Fruit fly (Drosophila melanogaster) whole organism, embryonic: Measurements from ENCODE around the gene Col4a1.
A peak's percentile ranks its signal among the peaks of the same experiment; 100 is the strongest.

Experiments
- Adf1 ChIP-seq: fragments of 200-800 bp; sonication (Bioruptor generic); IDR thresholded peaks from 2 replicates; pipeline ENCODE4 v1.3.6; 2022; ENCODE audit warnings: missing biosample characterization, missing genetic modification characterization
- Aef1 ChIP-seq: fragments of 200-800 bp; sonication (Bioruptor generic); IDR thresholded peaks from 3 replicates; pipeline ENCODE4 v1.3.6; 2022; ENCODE audit warnings: missing biosample characterization, missing genetic modification characterization
- BtbVII ChIP-seq: fragments of 200-800 bp; sonication (Bioruptor generic); optimal IDR thresholded peaks from 3 replicates; lab custom pipeline; 2017; ENCODE audit warnings: missing biosample characterization, mild to moderate bottlenecking, missing genetic modification characterization
- C15 ChIP-seq: fragments of 200-800 bp; sonication (Bioruptor generic); IDR thresholded peaks from 3 replicates; pipeline ENCODE4 v1.3.6; 2022; ENCODE audit warnings: missing biosample characterization, missing genetic modification characterization
- CG11247 ChIP-seq: fragments of 200-800 bp; sonication (Bioruptor generic); IDR thresholded peaks from 2 replicates; pipeline ENCODE4 v1.3.6; 2022; ENCODE audit warnings: missing biosample characterization, missing genetic modification characterization
- CG12391 ChIP-seq: fragments of 200-800 bp; sonication (Bioruptor generic); optimal IDR thresholded peaks from 3 replicates; lab custom pipeline; 2018; ENCODE audit warnings: missing biosample characterization, mild to moderate bottlenecking, missing genetic modification characterization, moderate library complexity
- CG12744 ChIP-seq: fragments of 200-800 bp; sonication (Bioruptor generic); optimal IDR thresholded peaks from 2 replicates; lab custom pipeline; 2016; ENCODE audit warnings: missing biosample characterization, missing genetic modification characterization
- CG13894 ChIP-seq: fragments of 200-800 bp; sonication (Bioruptor generic); optimal IDR thresholded peaks from 3 replicates; lab custom pipeline; 2018; ENCODE audit warnings: missing biosample characterization, mild to moderate bottlenecking, missing genetic modification characterization, moderate library complexity
- CG14965 ChIP-seq: fragments of 200-800 bp; sonication (Bioruptor generic); optimal IDR thresholded peaks from 2 replicates; lab custom pipeline; 2016; ENCODE audit warnings: missing biosample characterization, missing genetic modification characterization, borderline replicate concordance
- CG15073 ChIP-seq: fragments of 200-800 bp; sonication (Bioruptor generic); optimal IDR thresholded peaks from 2 replicates; lab custom pipeline; 2016; ENCODE audit warnings: missing biosample characterization, missing genetic modification characterization
- CG16813 ChIP-seq: fragments of 200-800 bp; sonication (Bioruptor generic); IDR thresholded peaks from 3 replicates; pipeline ENCODE4 v1.3.6; 2022; ENCODE audit warnings: missing biosample characterization, missing genetic modification characterization; ENCODE audit not compliant: partially characterized antibody
- CG17359 ChIP-seq: fragments of 200-800 bp; sonication (Bioruptor generic); optimal IDR thresholded peaks from 3 replicates; lab custom pipeline; 2018; ENCODE audit warnings: missing biosample characterization, mild to moderate bottlenecking, missing genetic modification characterization, moderate library complexity
- CG17612 ChIP-seq: fragments of 200-800 bp; sonication (Bioruptor generic); IDR thresholded peaks from 2 replicates; pipeline ENCODE4 v1.3.6; 2022; ENCODE audit warnings: missing biosample characterization, missing genetic modification characterization
- CG18262 ChIP-seq: fragments of 200-800 bp; optimal IDR thresholded peaks from 3 replicates; lab custom pipeline; 2019; ENCODE audit warnings: missing biosample characterization, mild to moderate bottlenecking, missing genetic modification characterization, moderate library complexity
- CG31365 ChIP-seq: fragments of 200-800 bp; sonication (Bioruptor generic); optimal IDR thresholded peaks from 2 replicates; lab custom pipeline; 2018; ENCODE audit warnings: missing biosample characterization, mild to moderate bottlenecking, missing genetic modification characterization
- CG31441 ChIP-seq: fragments of 200-800 bp; sonication (Bioruptor generic); IDR thresholded peaks from 2 replicates; pipeline ENCODE4 v1.3.6; 2022; ENCODE audit warnings: missing biosample characterization, missing genetic modification characterization
- CG33557 ChIP-seq: fragments of 200-800 bp; sonication (Bioruptor generic); optimal IDR thresholded peaks from 2 replicates; lab custom pipeline; 2019; ENCODE audit warnings: missing biosample characterization, mild to moderate bottlenecking, missing genetic modification characterization, moderate library complexity
- CG3726 ChIP-seq: fragments of 200-800 bp; sonication (Bioruptor generic); IDR thresholded peaks from 3 replicates; pipeline ENCODE4, ENCODE4 v1.3.6; 2022; ENCODE audit warnings: missing biosample characterization, missing genetic modification characterization
- CG3838 ChIP-seq: fragments of 200-800 bp; sonication (Bioruptor generic); optimal IDR thresholded peaks from 3 replicates; lab custom pipeline; 2016; ENCODE audit warnings: missing biosample characterization, missing genetic modification characterization
- CG42726 ChIP-seq: fragments of 200-800 bp; sonication (Bioruptor generic); IDR thresholded peaks from 2 replicates; pipeline ENCODE4 v1.3.6; 2022; ENCODE audit warnings: missing biosample characterization, missing genetic modification characterization; ENCODE audit not compliant: partially characterized antibody
- CG43689 ChIP-seq: fragments of 200-800 bp; sonication (Bioruptor generic); IDR thresholded peaks from 2 replicates; pipeline ENCODE4 v1.3.6; 2022; ENCODE audit warnings: missing biosample characterization, missing genetic modification characterization
- CG7372 ChIP-seq: fragments of 200-800 bp; sonication (Bioruptor generic); IDR thresholded peaks from 2 replicates; pipeline ENCODE4 v1.3.6; 2022; ENCODE audit warnings: missing biosample characterization, missing genetic modification characterization
- CoRest ChIP-seq: fragments of 200-800 bp; sonication (Bioruptor generic); optimal IDR thresholded peaks from 3 replicates; lab custom pipeline; 2018; ENCODE audit warnings: missing biosample characterization, mild to moderate bottlenecking, missing genetic modification characterization, moderate library complexity
- Dad ChIP-seq: fragments of 200-800 bp; sonication (Bioruptor generic); optimal IDR thresholded peaks from 3 replicates; lab custom pipeline; 2016; ENCODE audit warnings: missing biosample characterization, missing genetic modification characterization
- Doc2 ChIP-seq: fragments of 200-800 bp; sonication (Bioruptor generic); IDR thresholded peaks from 2 replicates; pipeline ENCODE4 v1.3.6; 2022; ENCODE audit warnings: missing biosample characterization, missing genetic modification characterization
- HLH3B ChIP-seq: fragments of 200-800 bp; sonication (Bioruptor generic); IDR thresholded peaks from 2 replicates; pipeline ENCODE4 v1.3.6; 2022; ENCODE audit warnings: missing biosample characterization, missing genetic modification characterization
- Hmx ChIP-seq: fragments of 200-800 bp; sonication (Bioruptor generic); optimal IDR thresholded peaks from 2 replicates; lab custom pipeline; 2016; ENCODE audit warnings: missing biosample characterization, missing genetic modification characterization
- Hr51 ChIP-seq, 2 experiments: fragments of 200-800 bp; sonication (Bioruptor generic); optimal IDR thresholded peaks; 2 replicates in 1 of 2; 3 replicates in 1 of 2; lab custom pipeline; 2016 to 2018; ENCODE audit warnings: missing biosample characterization in 2 of 2, missing genetic modification characterization in 2 of 2, mild to moderate bottlenecking in 1 of 2, moderate library complexity in 1 of 2
- Myb ChIP-seq: fragments of 200-800 bp; sonication (Bioruptor generic); optimal IDR thresholded peaks from 2 replicates; lab custom pipeline; 2016; ENCODE audit warnings: missing biosample characterization, missing genetic modification characterization
- Nf-YA ChIP-seq: fragments of 200-800 bp; sonication (Bioruptor generic); IDR thresholded peaks from 2 replicates; pipeline ENCODE4 v1.3.6; 2022; ENCODE audit warnings: missing biosample characterization, missing genetic modification characterization
- Optix ChIP-seq: fragments of 200-800 bp; sonication (Bioruptor generic); IDR thresholded peaks from 3 replicates; pipeline ENCODE4 v1.3.6; 2022; ENCODE audit warnings: missing biosample characterization, missing genetic modification characterization
- Ptx1 ChIP-seq: fragments of 200-800 bp; sonication (Bioruptor generic); IDR thresholded peaks from 2 replicates; pipeline ENCODE4 v1.3.6; 2022; ENCODE audit warnings: missing biosample characterization, missing genetic modification characterization
- Xrp1 ChIP-seq: fragments of 200-800 bp; sonication (Bioruptor generic); IDR thresholded peaks from 2 replicates; pipeline ENCODE4 v1.3.6; 2022; ENCODE audit warnings: missing biosample characterization, missing genetic modification characterization
- ara ChIP-seq: fragments of 200-800 bp; sonication (Bioruptor generic); IDR thresholded peaks from 2 replicates; pipeline ENCODE4 v1.3.6; 2022; ENCODE audit warnings: missing biosample characterization, missing genetic modification characterization
- bcd ChIP-seq: fragments of 200-800 bp; sonication (Bioruptor generic); optimal IDR thresholded peaks from 2 replicates; lab custom pipeline; 2017; ENCODE audit warnings: missing biosample characterization, mild to moderate bottlenecking, missing genetic modification characterization
- chinmo ChIP-seq: fragments of 200-800 bp; sonication (Bioruptor generic); IDR thresholded peaks from 4 replicates; pipeline ENCODE4 v1.3.6; 2022; ENCODE audit warnings: missing biosample characterization, missing genetic modification characterization; ENCODE audit not compliant: partially characterized antibody
- dan ChIP-seq: fragments of 200-800 bp; sonication (Bioruptor generic); IDR thresholded peaks from 2 replicates; pipeline ENCODE4 v1.3.6; 2022; ENCODE audit warnings: missing biosample characterization, missing genetic modification characterization
- dati ChIP-seq: fragments of 200-800 bp; sonication (Bioruptor generic); IDR thresholded peaks from 2 replicates; pipeline ENCODE4 v1.3.6; 2022; ENCODE audit warnings: missing biosample characterization, missing genetic modification characterization
- fru ChIP-seq: fragments of >200 bp; optimal IDR thresholded peaks from 2 replicates; lab custom pipeline; 2017
- grau ChIP-seq: fragments of 200-800 bp; optimal IDR thresholded peaks from 3 replicates; lab custom pipeline; 2019; ENCODE audit warnings: missing biosample characterization, mild to moderate bottlenecking, missing genetic modification characterization, moderate library complexity
- ind ChIP-seq: fragments of 200-800 bp; sonication (Bioruptor generic); optimal IDR thresholded peaks from 3 replicates; lab custom pipeline; 2016; ENCODE audit warnings: missing biosample characterization, missing genetic modification characterization
- jing ChIP-seq: fragments of 200-800 bp; sonication (Bioruptor generic); optimal IDR thresholded peaks from 2 replicates; lab custom pipeline; 2018; ENCODE audit warnings: missing biosample characterization, mild to moderate bottlenecking, missing genetic modification characterization
- ken ChIP-seq: fragments of 200-800 bp; sonication (Bioruptor generic); IDR thresholded peaks from 3 replicates; pipeline ENCODE4 v1.3.6; 2022; ENCODE audit warnings: missing biosample characterization, missing genetic modification characterization
- klu ChIP-seq: fragments of 200-800 bp; sonication (Bioruptor generic); IDR thresholded peaks from 2 replicates; pipeline ENCODE4 v1.3.6; 2022; ENCODE audit warnings: missing biosample characterization, missing genetic modification characterization
- lab ChIP-seq: fragments of 200-800 bp; sonication (Bioruptor generic); optimal IDR thresholded peaks from 3 replicates; lab custom pipeline; 2017; ENCODE audit warnings: missing biosample characterization, missing genetic modification characterization, mild to moderate bottlenecking, moderate library complexity, missing genetic modification reagents
- nau ChIP-seq: fragments of 200-800 bp; sonication (Bioruptor generic); optimal IDR thresholded peaks from 3 replicates; lab custom pipeline; 2017; ENCODE audit warnings: missing biosample characterization, mild to moderate bottlenecking, missing genetic modification characterization, missing genetic modification reagents
- p53 ChIP-seq: fragments of 200-800 bp; sonication (Bioruptor generic); optimal IDR thresholded peaks from 2 replicates; lab custom pipeline; 2016; ENCODE audit warnings: missing biosample characterization, missing genetic modification characterization
- ro ChIP-seq: fragments of 200-800 bp; sonication (Bioruptor generic); IDR thresholded peaks from 2 replicates; pipeline ENCODE4 v1.3.6; 2022; ENCODE audit warnings: missing biosample characterization, missing genetic modification characterization
- run ChIP-seq: fragments of 200-800 bp; sonication (Bioruptor generic); optimal IDR thresholded peaks from 3 replicates; lab custom pipeline; 2018; ENCODE audit warnings: missing biosample characterization, mild to moderate bottlenecking, missing genetic modification characterization
- sc ChIP-seq, 3 experiments: fragments of >200 bp in 2 of 3; fragments of 200-800 bp in 1 of 3; sonication (Bioruptor generic) in 1 of 3; optimal IDR thresholded peaks; 2 replicates in 2 of 3; 3 replicates in 1 of 3; lab custom pipeline; 2017; ENCODE audit warnings: mild to moderate bottlenecking in 1 of 3, missing biosample characterization in 1 of 3, missing genetic modification characterization in 1 of 3, missing genetic modification reagents in 1 of 3
- slp2 ChIP-seq: fragments of 200-800 bp; sonication (Bioruptor generic); optimal IDR thresholded peaks from 2 replicates; lab custom pipeline; 2016; ENCODE audit warnings: missing biosample characterization, missing genetic modification characterization

Col4a1 gene

DNA sequence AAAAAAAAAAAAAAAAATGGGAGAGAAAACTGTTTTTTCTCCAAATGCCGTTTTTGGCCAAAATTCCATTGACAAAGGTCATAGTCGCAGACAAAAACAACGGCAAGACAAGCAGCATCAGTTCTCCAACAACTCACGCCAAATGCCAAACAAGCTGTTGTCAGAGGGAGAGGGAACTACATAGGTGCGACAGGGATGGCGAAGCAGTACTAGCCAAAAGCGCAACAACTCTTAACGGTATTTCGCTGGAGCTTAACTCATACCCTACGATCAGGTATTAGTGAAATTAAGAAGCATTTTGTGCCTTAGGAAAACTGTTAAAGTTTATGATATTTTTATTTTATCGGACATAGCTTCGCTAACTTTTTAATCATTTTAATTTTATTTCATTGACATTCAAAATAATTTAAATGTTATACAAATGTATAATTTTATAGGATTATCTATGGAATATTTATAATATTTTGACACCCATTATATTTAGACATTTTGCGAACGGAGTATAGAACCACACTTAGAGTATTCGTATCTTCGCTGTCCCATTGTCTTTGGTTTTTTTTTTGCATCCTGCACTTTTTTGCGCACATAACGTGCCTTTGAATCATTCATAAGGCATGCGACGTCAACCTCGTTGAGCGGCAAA lies 50.9 kb downstream of the Col4a1 start (continued):
- TF ChIP-seq Hr51 (GFP tag; optimal IDR thresholded peaks at IDR 0.05; lab: Kevin White, UChicago) = peak in 1 of 2 experiments; percentile 63
- no peak for TF ChIP-seq CG11247 (GFP tag; lab: Robert Waterston, UW)
- TF ChIP-seq jing = no peak
- 0 out of 4 replicates have a peak, but pooled peaks have one; percentile 20 for TF ChIP-seq chinmo (GFP tag; lab: Robert Waterston, UW)
- TF ChIP-seq dan (GFP tag; lab: Robert Waterston, UW) = no peak
- TF ChIP-seq Myb (GFP tag; lab: Kevin White, UChicago) = no peak
- no peak for TF ChIP-seq CG14965 (GFP tag; lab: Kevin White, UChicago)
- no peak for TF ChIP-seq BtbVII (GFP tag; lab: Kevin White, UChicago)
- TF ChIP-seq Aef1 (GFP tag; lab: Robert Waterston, UW) = no peak
- no peak for TF ChIP-seq CG17612 (GFP tag; lab: Robert Waterston, UW)
- TF ChIP-seq CG7372 (GFP tag; lab: Robert Waterston, UW) = no peak
- no peak for TF ChIP-seq CG12744 (GFP tag; lab: Kevin White, UChicago)
- TF ChIP-seq Ptx1 (GFP tag; lab: Robert Waterston, UW) = no peak
- no peak for TF ChIP-seq Dad (GFP tag; lab: Kevin White, UChicago)
- peak; percentile 10 for TF ChIP-seq ind (GFP tag; lab: Kevin White, UChicago)
- no peak for TF ChIP-seq ro (GFP tag; lab: Robert Waterston, UW)
- no peak for TF ChIP-seq fru (lab: Kevin White, UChicago)
- no peak for TF ChIP-seq Adf1 (GFP tag; lab: Robert Waterston, UW)
- no peak for TF ChIP-seq CG3838 (GFP tag; lab: Kevin White, UChicago)
- TF ChIP-seq CG17359 (tag; lab: Kevin White, UChicago) = peak; percentile 20
- TF ChIP-seq klu (GFP tag; lab: Robert Waterston, UW) = no peak
- TF ChIP-seq CG15073 (GFP tag; lab: Kevin White, UChicago) = no peak
- TF ChIP-seq ara = no peak
- TF ChIP-seq CG18262 = no peak
- TF ChIP-seq CG16813 (GFP tag; lab: Robert Waterston, UW) = no peak
- no peak for TF ChIP-seq Xrp1 (GFP tag; lab: Robert Waterston, UW)
- TF ChIP-seq lab (GFP tag; lab: Kevin White, UChicago) = peak; percentile 16
- no peak for TF ChIP-seq slp2 (GFP tag; lab: Kevin White, UChicago)
- TF ChIP-seq CG12391 (tag; lab: Kevin White, UChicago) = peak; percentile 16
- no peak for TF ChIP-seq run (tag; lab: Kevin White, UChicago)
- TF ChIP-seq CoRest = peak; percentile 18
- no peak for TF ChIP-seq bcd (GFP tag; lab: Kevin White, UChicago)
- no peak for TF ChIP-seq Doc2 (GFP tag; lab: Robert Waterston, UW)
- no peak for TF ChIP-seq ken (GFP tag; lab: Robert Waterston, UW)
- no peak for TF ChIP-seq CG42726 (GFP tag; lab: Robert Waterston, UW)
- TF ChIP-seq p53 (GFP tag; lab: Kevin White, UChicago) = no peak
- TF ChIP-seq C15 (GFP tag; lab: Robert Waterston, UW) = no peak
- no peak for TF ChIP-seq Hmx
- TF ChIP-seq HLH3B (GFP tag; lab: Robert Waterston, UW) = no peak
- TF ChIP-seq CG31441 (GFP tag; lab: Robert Waterston, UW) = peak; percentile 44; the same call in 1 of the 2 replicates
- no peak for TF ChIP-seq CG33557 (GFP tag; lab: Kevin White, UChicago)
- no peak for TF ChIP-seq dati (GFP tag; lab: Robert Waterston, UW)
- TF ChIP-seq grau (tag; lab: Kevin White, UChicago) = peak; percentile 16
- TF ChIP-seq CG13894 (tag; lab: Kevin White, UChicago) = no peak
- no peak for TF ChIP-seq CG31365 (tag; lab: Kevin White, UChicago)
- no peak for TF ChIP-seq Optix (GFP tag; lab: Robert Waterston, UW)
- no peak for TF ChIP-seq Nf-YA (GFP tag; lab: Robert Waterston, UW)
- TF ChIP-seq CG3726 (GFP tag; lab: Robert Waterston, UW) = no peak
- TF ChIP-seq sc (optimal IDR thresholded peaks at IDR 0.05; lab: Kevin White, UChicago) = no peak
- no peak for TF ChIP-seq sc (GFP tag; optimal IDR thresholded peaks at IDR 0.05; lab: Kevin White, UChicago)
- TF ChIP-seq nau (GFP tag; lab: Kevin White, UChicago) = no peak
- TF ChIP-seq CG43689 (GFP tag; lab: Robert Waterston, UW) = no peak
